Worm (Caenorhabditis elegans) whole organism, L4/young adult: ENCODE results near the gene C28G1.6.

ENCODE experiments used
- W03F9.2 ChIP-seq: fragments of 150-350 bp; optimal IDR thresholded peaks from 2 replicates; lab custom pipeline; 2014; ENCODE audit warnings: missing biosample characterization, missing genetic modification characterization
- dao-5 ChIP-seq: sonication (generic microtip); optimal IDR thresholded peaks from 2 replicates; lab custom pipeline; 2016; ENCODE audit warnings: missing genotype, missing genetic modification characterization, moderate library complexity, missing compliant biosample characterization
- him-1 ChIP-seq: sonication (generic microtip); optimal IDR thresholded peaks from 2 replicates; lab custom pipeline; 2016; ENCODE audit warnings: missing genotype, missing genetic modification reagents, missing genetic modification characterization, missing compliant biosample characterization

DNA sequence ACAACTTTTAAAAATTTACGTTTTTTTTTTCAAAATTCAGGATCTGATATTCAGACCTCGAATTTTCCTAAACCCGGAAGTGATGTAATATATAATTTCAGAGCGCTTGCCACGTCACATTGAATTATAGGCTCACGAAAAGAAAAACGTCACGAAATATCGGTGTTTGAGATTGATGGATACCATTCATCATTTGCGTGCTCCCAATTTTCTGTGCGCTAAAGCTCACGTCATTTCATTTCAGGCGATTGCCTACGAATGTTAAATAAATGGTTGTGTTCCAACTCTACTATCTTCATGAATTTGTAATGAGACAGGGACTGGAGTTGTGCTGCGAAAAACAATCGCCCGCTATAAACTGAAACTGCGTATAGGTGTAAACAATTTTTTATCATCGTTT is 22.3 kb downstream of the C28G1.6 start:
- no peak for TF ChIP-seq him-1
- no peak for TF ChIP-seq dao-5 (tag; lab: Kevin White, UChicago)
- no peak for TF ChIP-seq W03F9.2 (tag; lab: Kevin White, UChicago)
